Worm (Caenorhabditis elegans): ENCODE measurements around the gene Y37D8A.19.

The Y37D8A.19 gene

ce11 chrIII:12959286-12959685 lies 29.6 kb downstream of the Y37D8A.19 start:
- TF ChIP-seq elt-2 (tag; optimal IDR thresholded peaks at IDR 0.05) (peak; percentile 10), pat-9 (tag; optimal IDR thresholded peaks at IDR 0.05) (no peak), pros-1 (tag; optimal IDR thresholded peaks at IDR 0.05) (no peak)

DNA sequence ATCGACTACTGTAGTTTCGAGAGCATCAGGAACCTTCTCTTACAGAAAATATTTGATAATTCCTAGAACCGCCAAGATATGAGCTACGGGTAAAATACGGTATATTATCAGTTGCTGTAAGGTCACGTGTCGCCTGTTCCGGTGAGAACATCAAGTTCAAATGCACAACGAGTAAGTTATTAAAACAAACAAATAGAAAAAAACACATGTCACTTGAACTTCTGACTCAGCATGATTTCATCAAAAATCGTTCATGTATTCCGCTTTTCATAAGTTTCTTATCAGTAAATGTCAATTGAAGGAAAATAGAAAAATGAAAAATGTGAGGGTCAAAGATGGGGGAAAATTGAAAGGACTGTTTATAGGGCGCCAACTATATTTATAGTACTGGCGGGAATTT lies 31.0 kb downstream of the Y37D8A.19 start:
- no peak for TF ChIP-seq lim-6 (tag; optimal IDR thresholded peaks at IDR 0.05)
- no peak for TF ChIP-seq eyg-1 (tag; optimal IDR thresholded peaks at IDR 0.05)
- TF ChIP-seq ceh-19 (GFP tag; optimal IDR thresholded peaks at IDR 0.05): no peak
- no peak for TF ChIP-seq sox-2 (GFP tag; IDR thresholded peaks at IDR 0.05)

DNA sequence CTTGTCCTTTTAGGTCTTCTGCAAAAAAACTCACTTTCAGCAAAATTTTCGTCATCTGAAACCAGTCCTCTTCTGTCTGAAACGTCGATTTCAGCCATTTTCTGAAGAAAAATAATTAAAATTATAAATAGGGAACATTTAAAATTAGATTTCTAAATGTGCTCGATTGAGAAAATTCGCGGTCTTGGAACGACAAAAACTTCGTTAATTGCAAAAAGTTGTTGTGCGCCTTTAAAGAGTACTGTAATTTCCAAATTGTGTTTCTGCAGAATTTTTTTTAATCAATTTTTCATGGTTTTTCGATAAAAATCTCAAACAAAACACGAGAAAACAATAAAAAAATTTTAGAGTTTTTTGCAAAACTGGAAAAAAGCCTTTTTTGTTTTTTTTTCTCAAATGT lies 37.2 kb downstream of the Y37D8A.19 start, which contains the start of gene ttm-1:
ttm-1 (minus strand) TSS at position 101 of the 400 bp plus-strand sequence.
- TF ChIP-seq ref-2 (tag; optimal IDR thresholded peaks at IDR 0.05): no peak
- no peak for TF ChIP-seq pag-3 (tag; optimal IDR thresholded peaks at IDR 0.05; ENCODE audit: borderline replicate concordance)
- TF ChIP-seq tbx-7 (tag; optimal IDR thresholded peaks at IDR 0.05): no peak
- TF ChIP-seq ceh-31 (tag; optimal IDR thresholded peaks at IDR 0.05): no peak
- no peak for TF ChIP-seq Y22D7AL.16 (tag; optimal IDR thresholded peaks at IDR 0.05)
- TF ChIP-seq nhr-232 (tag; optimal IDR thresholded peaks at IDR 0.05): no peak
- TF ChIP-seq rnt-1 (tag; optimal IDR thresholded peaks at IDR 0.05): no peak
- TF ChIP-seq hlh-13 (GFP tag; optimal IDR thresholded peaks at IDR 0.05): no peak

ce11 chrIII:12967437-12968043 lies 37.9 kb downstream of the Y37D8A.19 start:
- TF ChIP-seq elt-2 (tag; optimal IDR thresholded peaks at IDR 0.05) (peak; percentile 64), zip-5 (tag; optimal IDR thresholded peaks at IDR 0.05) (no peak), C08G9.2 (tag; optimal IDR thresholded peaks at IDR 0.05) (no peak), gmeb-2 (tag; optimal IDR thresholded peaks at IDR 0.05) (no peak), dve-1 (tag; optimal IDR thresholded peaks at IDR 0.05) (no peak)

DNA sequence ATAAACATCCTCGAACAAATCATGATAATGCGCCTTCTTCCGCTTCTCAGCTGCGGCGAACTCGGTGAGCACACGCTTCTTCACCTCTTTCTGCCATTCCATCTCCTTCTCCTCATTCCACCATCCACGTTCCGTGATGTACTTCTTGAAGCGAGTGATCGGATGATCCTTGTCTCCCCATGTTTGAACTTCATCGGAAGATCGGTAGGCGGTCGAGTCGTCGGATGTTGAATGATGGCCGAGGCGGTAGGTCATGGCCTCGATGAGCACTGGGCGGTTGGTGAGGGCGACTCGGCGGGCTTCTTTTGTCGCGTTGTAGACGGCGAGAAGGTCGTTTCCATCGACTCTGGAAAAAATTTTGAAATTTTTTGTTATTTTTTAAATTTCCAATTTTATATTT lies 38.7 kb downstream of the Y37D8A.19 start:
- TF ChIP-seq elt-2 (tag; optimal IDR thresholded peaks at IDR 0.05): no peak
- no peak for TF ChIP-seq tbx-2 (tag; optimal IDR thresholded peaks at IDR 0.05)
- TF ChIP-seq ttx-3 (tag; optimal IDR thresholded peaks at IDR 0.05): no peak
- no peak for TF ChIP-seq hlh-6 (tag; optimal IDR thresholded peaks at IDR 0.05)
- TF ChIP-seq pros-1 (tag; optimal IDR thresholded peaks at IDR 0.05): no peak
- no peak for TF ChIP-seq fax-1 (tag; optimal IDR thresholded peaks at IDR 0.05)
- TF ChIP-seq nfya-1 (tag; optimal IDR thresholded peaks at IDR 0.05): no peak
- TF ChIP-seq K02D7.2 (tag; optimal IDR thresholded peaks at IDR 0.05): no peak
- TF ChIP-seq F13H6.1 (tag; optimal IDR thresholded peaks at IDR 0.05): no peak
- TF ChIP-seq ceh-31 (tag; optimal IDR thresholded peaks at IDR 0.05): no peak
- TF ChIP-seq pha-4 (tag; optimal IDR thresholded peaks at IDR 0.05): no peak
- no peak for TF ChIP-seq ets-4 (tag; optimal IDR thresholded peaks at IDR 0.05)
- TF ChIP-seq K09A11.1 (tag; optimal IDR thresholded peaks at IDR 0.05; ENCODE audit: insufficient read depth): no peak
- TF ChIP-seq ceh-18 (tag; optimal IDR thresholded peaks at IDR 0.05): no peak
- no peak for TF ChIP-seq hlh-15 (tag; optimal IDR thresholded peaks at IDR 0.05)

DNA sequence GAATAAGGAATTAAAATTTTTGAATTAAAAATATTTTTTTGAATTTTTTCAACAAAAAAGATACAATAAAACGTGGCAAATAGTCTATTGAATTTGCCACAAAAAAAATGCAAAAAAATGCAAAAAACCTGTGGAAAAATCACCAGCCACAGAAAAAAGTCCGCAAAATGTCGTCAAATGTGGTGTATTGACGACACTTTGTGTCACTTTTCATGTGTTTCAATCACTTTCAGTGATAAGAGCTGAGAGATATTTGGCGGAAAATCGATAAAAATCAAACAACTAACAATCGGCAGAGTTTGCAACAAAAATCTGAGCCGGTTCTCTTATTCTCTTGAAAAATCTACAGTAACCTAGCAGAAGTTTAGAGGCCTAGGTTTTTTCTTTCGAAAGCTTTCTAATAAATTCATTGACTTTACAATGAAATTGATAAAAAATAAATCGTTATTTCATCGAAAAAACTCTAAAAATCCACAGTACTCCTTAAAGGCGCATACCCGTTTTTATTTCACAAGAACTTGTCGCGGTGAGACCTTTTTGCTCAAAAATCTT lies 42.2 kb downstream of the Y37D8A.19 start:
- no peak for TF ChIP-seq C38D4.7 (GFP tag; optimal IDR thresholded peaks at IDR 0.05)
- TF ChIP-seq sox-4 (tag; optimal IDR thresholded peaks at IDR 0.05): no peak
- TF ChIP-seq nfya-1 (tag; optimal IDR thresholded peaks at IDR 0.05): peak; percentile 31
- peak; percentile 87 for TF ChIP-seq unc-55 (GFP tag; optimal IDR thresholded peaks at IDR 0.05)
- no peak for TF ChIP-seq che-1 (tag; optimal IDR thresholded peaks at IDR 0.05)
- TF ChIP-seq ceh-48 (tag; optimal IDR thresholded peaks at IDR 0.05): no peak
- TF ChIP-seq ceh-2 (tag; optimal IDR thresholded peaks at IDR 0.05): no peak
- TF ChIP-seq ceh-31 (tag; optimal IDR thresholded peaks at IDR 0.05): no peak
- no peak for TF ChIP-seq rnt-1 (tag; optimal IDR thresholded peaks at IDR 0.05)
- TF ChIP-seq fkh-10 (GFP tag; optimal IDR thresholded peaks at IDR 0.05): no peak
- no peak for TF ChIP-seq ceh-18 (tag; optimal IDR thresholded peaks at IDR 0.05)
- TF ChIP-seq K02D7.2 (tag; optimal IDR thresholded peaks at IDR 0.05): no peak
- TF ChIP-seq hlh-15 (tag; optimal IDR thresholded peaks at IDR 0.05): no peak
- no peak for TF ChIP-seq F13H6.1 (tag; optimal IDR thresholded peaks at IDR 0.05)
- TF ChIP-seq ahr-1 (tag; optimal IDR thresholded peaks at IDR 0.05): no peak
- no peak for TF ChIP-seq elt-4 (tag; optimal IDR thresholded peaks at IDR 0.05)
